Worm (Caenorhabditis elegans) whole organism, L4 larva: ENCODE measurements around the gene tag-343.
A peak's percentile ranks its signal among the peaks of the same experiment; 100 is the strongest.

ENCODE experiments used
- F10B5.3 ChIP-seq: sonication (generic microtip); optimal IDR thresholded peaks from 2 replicates; lab custom pipeline; 2016; ENCODE audit warnings: mild to moderate bottlenecking, missing genetic modification characterization, missing compliant biosample characterization
- F26F4.8 ChIP-seq: fragments of 200-800 bp; sonication (Bioruptor generic); conservative IDR thresholded peaks from 2 replicates; pipeline ENCODE4 v1.3.6; 2022; ENCODE audit warnings: missing genetic modification characterization, missing compliant biosample characterization
- F37D6.2 ChIP-seq: sonication (generic microtip); optimal IDR thresholded peaks from 2 replicates; lab custom pipeline; 2016; ENCODE audit warnings: mild to moderate bottlenecking, missing genetic modification characterization, missing compliant biosample characterization
- F49E8.2 ChIP-seq: sonication (generic microtip); optimal IDR thresholded peaks from 2 replicates; lab custom pipeline; 2016; ENCODE audit warnings: missing compliant biosample characterization, mild to moderate bottlenecking, missing genetic modification characterization, borderline replicate concordance
- T26A8.4 ChIP-seq: fragments of 200-800 bp; sonication (Bioruptor generic); IDR thresholded peaks from 2 replicates; pipeline ENCODE4 v1.3.6; 2022; ENCODE audit warnings: missing genetic modification characterization, missing compliant biosample characterization
- Y48G9A.11 ChIP-seq: fragments of 200-800 bp; sonication (Bioruptor generic); IDR thresholded peaks from 2 replicates; pipeline ENCODE4 v1.3.6; 2022; ENCODE audit warnings: missing genetic modification reagents, missing genetic modification characterization, missing compliant biosample characterization
- ZK337.2 ChIP-seq: fragments of 200-800 bp; sonication (Bioruptor generic); IDR thresholded peaks from 2 replicates; pipeline ENCODE4 v1.3.6; 2022; ENCODE audit warnings: missing genetic modification reagents, missing genetic modification characterization, missing compliant biosample characterization
- aha-1 ChIP-seq: fragments of 150-350 bp; peaks from one replicate; lab custom pipeline; 2014; ENCODE audit warnings: missing biosample characterization, missing genetic modification characterization
- aly-2 ChIP-seq: sonication (generic microtip); optimal IDR thresholded peaks from 2 replicates; lab custom pipeline; 2018; ENCODE audit warnings: missing biosample characterization, missing genetic modification characterization
- arid-1 ChIP-seq: fragments of 200-800 bp; sonication (Bioruptor generic); conservative IDR thresholded peaks from 2 replicates; pipeline ENCODE4 v1.3.6; 2022; ENCODE audit warnings: missing genetic modification reagents, missing genetic modification characterization, missing compliant biosample characterization
- attf-4 ChIP-seq: sonication (generic microtip); optimal IDR thresholded peaks from 3 replicates; lab custom pipeline; 2017; ENCODE audit warnings: missing biosample characterization, missing genetic modification characterization
- ceh-32 ChIP-seq: sonication (generic microtip); optimal IDR thresholded peaks from 2 replicates; lab custom pipeline; 2016; ENCODE audit warnings: mild to moderate bottlenecking, missing genetic modification characterization, missing compliant biosample characterization; ENCODE audit not compliant: poor library complexity
- ceh-44 ChIP-seq: fragments of 200-800 bp; sonication (Bioruptor generic); IDR thresholded peaks from 2 replicates; pipeline ENCODE4 v1.3.6; 2022; ENCODE audit warnings: missing genetic modification reagents, missing genetic modification characterization, missing compliant biosample characterization
- ceh-62 ChIP-seq: sonication (generic microtip); optimal IDR thresholded peaks from 2 replicates; lab custom pipeline; 2017; ENCODE audit warnings: missing biosample characterization, missing genetic modification characterization
- ces-1 ChIP-seq: fragments of 150-350 bp; sonication (generic microtip); optimal IDR thresholded peaks from 4 replicates; lab custom pipeline; 2014; ENCODE audit warnings: missing biosample characterization, missing genetic modification reagents, missing genetic modification characterization
- cey-2 ChIP-seq: sonication (generic microtip); optimal IDR thresholded peaks from 3 replicates; lab custom pipeline; 2017; ENCODE audit warnings: missing genetic modification characterization, mild to moderate bottlenecking, missing compliant biosample characterization, antibody characterized with exemption, borderline replicate concordance; ENCODE audit not compliant: insufficient read depth
- ctbp-1 ChIP-seq: fragments of 200-800 bp; sonication (Bioruptor generic); IDR thresholded peaks from 2 replicates; pipeline ENCODE4 v1.3.6; 2022; ENCODE audit warnings: missing genetic modification reagents, missing genetic modification characterization, missing compliant biosample characterization
- dmd-6 ChIP-seq: fragments of 200-800 bp; sonication (Bioruptor generic); IDR thresholded peaks from 2 replicates; pipeline ENCODE4 v1.3.6; 2022; ENCODE audit warnings: missing genetic modification reagents, missing genetic modification characterization, missing compliant biosample characterization
- dmd-9 ChIP-seq: fragments of 200-800 bp; sonication (Bioruptor generic); IDR thresholded peaks from 2 replicates; pipeline ENCODE4 v1.3.6; 2022; ENCODE audit warnings: missing genetic modification reagents, missing genetic modification characterization, missing compliant biosample characterization
- duxl-1 ChIP-seq: sonication (generic microtip); optimal IDR thresholded peaks from 2 replicates; lab custom pipeline; 2016; ENCODE audit warnings: mild to moderate bottlenecking, missing genetic modification characterization, moderate library complexity, missing compliant biosample characterization; ENCODE audit not compliant: poor library complexity
- dve-1 ChIP-seq: sonication (generic microtip); optimal IDR thresholded peaks from 2 replicates; lab custom pipeline; 2017; ENCODE audit warnings: antibody characterized with exemption, mild to moderate bottlenecking, missing genetic modification characterization, missing compliant biosample characterization; ENCODE audit not compliant: insufficient read depth
- egl-27 ChIP-seq: sonication (generic microtip); optimal IDR thresholded peaks from 3 replicates; lab custom pipeline; 2017; ENCODE audit warnings: missing biosample characterization, missing genetic modification reagents, missing genetic modification characterization
- gei-8 ChIP-seq: fragments of 200-800 bp; sonication (Bioruptor generic); optimal IDR thresholded peaks from 2 replicates; lab custom pipeline; 2018; ENCODE audit warnings: mild to moderate bottlenecking, missing genetic modification characterization, missing compliant biosample characterization
- hlh-11 ChIP-seq: fragments of 200-800 bp; sonication (Bioruptor generic); optimal IDR thresholded peaks from 2 replicates; lab custom pipeline; 2018; ENCODE audit warnings: mild to moderate bottlenecking, missing genetic modification characterization, missing compliant biosample characterization
- hmg-1.1 ChIP-seq: fragments of 200-800 bp; sonication (Bioruptor generic); IDR thresholded peaks from 2 replicates; pipeline ENCODE4 v1.3.6; 2022; ENCODE audit warnings: missing genetic modification reagents, missing genetic modification characterization, missing compliant biosample characterization
- lin-1 ChIP-seq: fragments of 200-800 bp; sonication (Bioruptor generic); IDR thresholded peaks from 2 replicates; pipeline ENCODE4 v1.3.6; 2022; ENCODE audit warnings: missing genetic modification reagents, missing genetic modification characterization, missing compliant biosample characterization
- lin-13 ChIP-seq: fragments of 150-350 bp; optimal IDR thresholded peaks from 2 replicates; lab custom pipeline; 2014; ENCODE audit warnings: missing biosample characterization, missing genetic modification reagents, missing genetic modification characterization
- lin-29 ChIP-seq: fragments of 200-800 bp; sonication (Bioruptor generic); IDR thresholded peaks from 2 replicates; pipeline ENCODE4 v1.3.6; 2022; ENCODE audit warnings: missing genetic modification reagents, missing genetic modification characterization, missing compliant biosample characterization
- lin-39 ChIP-seq: fragments of 150-350 bp; optimal IDR thresholded peaks from 2 replicates; lab custom pipeline; 2014; ENCODE audit warnings: missing biosample characterization, missing genetic modification reagents, missing genetic modification characterization
- mdl-1 ChIP-seq, 2 experiments: fragments of 150-350 bp in 1 of 2; sonication (generic microtip) in 1 of 2; optimal IDR thresholded peaks; 2 replicates each; lab custom pipeline; 2014 to 2017; ENCODE audit warnings: missing biosample characterization in 2 of 2, missing genetic modification characterization in 2 of 2
- mep-1 ChIP-seq: fragments of 150-350 bp; sonication (generic microtip); optimal IDR thresholded peaks from 3 replicates; lab custom pipeline; 2014; ENCODE audit warnings: missing biosample characterization, missing genetic modification characterization
- nhr-111 ChIP-seq: fragments of 200-800 bp; sonication (Bioruptor generic); optimal IDR thresholded peaks from 2 replicates; lab custom pipeline; 2018; ENCODE audit warnings: mild to moderate bottlenecking, missing genetic modification characterization, missing compliant biosample characterization
- nhr-25 ChIP-seq: sonication (generic microtip); optimal IDR thresholded peaks from 2 replicates; lab custom pipeline; 2017; ENCODE audit warnings: missing genetic modification characterization, mild to moderate bottlenecking, missing compliant biosample characterization, antibody characterized with exemption, moderate library complexity, borderline replicate concordance; ENCODE audit not compliant: insufficient read depth
- nhr-41 ChIP-seq: fragments of 200-800 bp; sonication (Bioruptor generic); IDR thresholded peaks from 2 replicates; pipeline ENCODE4 v1.3.6; 2022; ENCODE audit warnings: missing genetic modification reagents, missing genetic modification characterization, missing compliant biosample characterization
- nhr-42 ChIP-seq: fragments of 200-800 bp; sonication (Bioruptor generic); IDR thresholded peaks from 2 replicates; pipeline ENCODE4 v1.3.6; 2022; ENCODE audit warnings: missing genetic modification characterization, missing compliant biosample characterization
- nhr-6 ChIP-seq: fragments of 150-350 bp; optimal IDR thresholded peaks from 2 replicates; lab custom pipeline; 2014; ENCODE audit warnings: missing biosample characterization, missing genetic modification characterization
- pha-4 ChIP-seq, 2 experiments: fragments of 150-350 bp in 1 of 2; fragments of 200-800 bp in 1 of 2; sonication (Bioruptor generic) in 1 of 2; IDR thresholded peaks in 1 of 2; optimal IDR thresholded peaks in 1 of 2; 2 replicates each; pipeline versions ENCODE4 v1.3.6 to Lab custom; 2014 to 2022; ENCODE audit warnings: missing genetic modification characterization in 2 of 2, missing genetic modification reagents in 2 of 2, missing biosample characterization in 1 of 2, missing compliant biosample characterization in 1 of 2
- pqm-1 ChIP-seq: sonication (generic microtip); optimal IDR thresholded peaks from 2 replicates; lab custom pipeline; 2017; ENCODE audit warnings: missing biosample characterization, missing genetic modification characterization
- rbr-2 ChIP-seq: sonication (generic microtip); optimal IDR thresholded peaks from 2 replicates; lab custom pipeline; 2016; ENCODE audit warnings: missing genotype, missing genetic modification characterization, missing compliant biosample characterization
- skn-1 ChIP-seq: fragments of 150-350 bp; optimal IDR thresholded peaks from 2 replicates; lab custom pipeline; 2014; ENCODE audit warnings: missing biosample characterization, missing genetic modification characterization
- spr-3 ChIP-seq: fragments of 200-800 bp; sonication (Bioruptor generic); optimal IDR thresholded peaks from 2 replicates; lab custom pipeline; 2018; ENCODE audit warnings: mild to moderate bottlenecking, missing genetic modification characterization, missing compliant biosample characterization
- unc-62 ChIP-seq, 3 experiments: fragments of 150-350 bp in 1 of 3; sonication (generic microtip); optimal IDR thresholded peaks in 2 of 3; peaks in 1 of 3; 1 replicate in 1 of 3; 2 replicates in 2 of 3; lab custom pipeline; 2014 to 2017; ENCODE audit warnings: missing biosample characterization in 3 of 3, missing genetic modification characterization in 3 of 3, missing genetic modification reagents in 3 of 3, missing genotype in 1 of 3
- zip-11 ChIP-seq: fragments of 200-800 bp; sonication (Bioruptor generic); IDR thresholded peaks from 2 replicates; pipeline ENCODE4 v1.3.6; 2022; ENCODE audit warnings: missing genetic modification characterization, missing compliant biosample characterization
- ztf-11 ChIP-seq: fragments of 150-350 bp; optimal IDR thresholded peaks from 2 replicates; lab custom pipeline; 2014; ENCODE audit warnings: missing biosample characterization, missing genetic modification characterization
- ztf-7 ChIP-seq: fragments of 150-350 bp; optimal IDR thresholded peaks from 2 replicates; lab custom pipeline; 2014; ENCODE audit warnings: missing biosample characterization, missing genetic modification characterization

The tag-343 gene

ce11 chrX:16634708-16635107 is 39.8 kb downstream of the tag-343 start (continued):
- TF ChIP-seq mep-1: peak; percentile 91
- peak; percentile 57; the same call in 1 of the 2 replicates for TF ChIP-seq ZK337.2 (GFP tag; lab: Robert Waterston, UW)
- peak; percentile 79 for TF ChIP-seq dmd-6 (GFP tag; lab: Robert Waterston, UW)
- TF ChIP-seq rbr-2 (tag; lab: Kevin White, UChicago): peak; percentile 84
- peak; percentile 65; the same call in 1 of the 2 replicates for TF ChIP-seq lin-1 (GFP tag; lab: Robert Waterston, UW)
- peak; percentile 80 for TF ChIP-seq nhr-42
- peak; percentile 79 for TF ChIP-seq dmd-9 (GFP tag; lab: Robert Waterston, UW)
- peak; percentile 73 for TF ChIP-seq arid-1 (GFP tag; lab: Robert Waterston, UW)
- peak; percentile 64 for TF ChIP-seq Y48G9A.11 (GFP tag; lab: Robert Waterston, UW)
- TF ChIP-seq F26F4.8 (GFP tag; lab: Robert Waterston, UW): peak; percentile 61; the same call in 1 of the 2 replicates
- peak in 1 of 2 experiments; percentile 21 for TF ChIP-seq unc-62 (GFP tag; optimal IDR thresholded peaks at IDR 0.05 in 1 of 2; lab: Kevin White, UChicago)
- TF ChIP-seq unc-62 (tag; optimal IDR thresholded peaks at IDR 0.05; lab: Kevin White, UChicago): no peak
- no peak for TF ChIP-seq zip-11 (GFP tag; lab: Robert Waterston, UW)
- peak; percentile 79 for TF ChIP-seq duxl-1 (tag; lab: Kevin White, UChicago)
- TF ChIP-seq F10B5.3 (tag; lab: Kevin White, UChicago): peak; percentile 35
- TF ChIP-seq ctbp-1 (GFP tag; lab: Robert Waterston, UW): peak; percentile 87
- peak; percentile 77 for TF ChIP-seq gei-8
- peak; percentile 97 for TF ChIP-seq hmg-1.1 (GFP tag; lab: Robert Waterston, UW)
- TF ChIP-seq cey-2: no peak
- TF ChIP-seq lin-39 (tag; lab: Kevin White, UChicago): no peak
- no peak for TF ChIP-seq egl-27 (tag; lab: Kevin White, UChicago)
- TF ChIP-seq F37D6.2 (tag; lab: Kevin White, UChicago): peak; percentile 74
- TF ChIP-seq attf-4: no peak
- no peak for TF ChIP-seq ztf-11 (tag; lab: Kevin White, UChicago)

ce11 chrX:16634103-16634502 is 40.4 kb downstream of the tag-343 start:
- TF ChIP-seq lin-1 (GFP tag; lab: Robert Waterston, UW) (no peak), dmd-6 (GFP tag; lab: Robert Waterston, UW) (peak; percentile 53; the same call in 1 of the 2 replicates), hlh-11 (tag; lab: Kevin White, UChicago) (peak; percentile 11), lin-13 (GFP tag; lab: Kevin White, UChicago) (no peak), ceh-32 (tag; lab: Kevin White, UChicago) (no peak), pqm-1 (tag; lab: Kevin White, UChicago) (peak; percentile 8), dve-1 (tag; lab: Kevin White, UChicago) (peak; percentile 30), lin-29 (GFP tag; lab: Robert Waterston, UW) (no peak), Y48G9A.11 (GFP tag; lab: Robert Waterston, UW) (no peak), ces-1 (GFP tag; lab: Kevin White, UChicago) (no peak), pha-4 (GFP tag; IDR thresholded peaks at IDR 0.05; lab: Robert Waterston, UW) (no peak), pha-4 (tag; optimal IDR thresholded peaks at IDR 0.05; lab: Kevin White, UChicago) (no peak)

- TF ChIP-seq aha-1 (tag; lab: Kevin White, UChicago) (peak; percentile 36), T26A8.4 (no peak)
Measured at ce11 chrX:16633052-16633451, 41.5 kb downstream of the tag-343 start, which contains the start of gene C06G1.1. TSS of gene C06G1.1 (plus strand) at chrX:16633352.

ce11 chrX:16631847-16632246 is 42.7 kb downstream of the tag-343 start:
- TF ChIP-seq ztf-7 (tag; lab: Kevin White, UChicago) (no peak), aly-2 (tag; lab: Kevin White, UChicago) (no peak), lin-39 (tag; lab: Kevin White, UChicago) (no peak), nhr-41 (no peak), gei-8 (no peak), dmd-6 (GFP tag; lab: Robert Waterston, UW) (no peak), nhr-25 (tag; lab: Kevin White, UChicago) (no peak), F49E8.2 (tag; lab: Kevin White, UChicago) (no peak), nhr-6 (tag; lab: Kevin White, UChicago) (no peak), ceh-62 (tag; lab: Kevin White, UChicago) (no peak), skn-1 (no peak), spr-3 (GFP tag; lab: Kevin White, UChicago) (no peak), nhr-111 (GFP tag; lab: Kevin White, UChicago) (no peak), mdl-1 (tag; optimal IDR thresholded peaks at IDR 0.05; lab: Kevin White, UChicago) (no peak), ceh-44 (GFP tag; lab: Robert Waterston, UW) (no peak)
